Worm (Caenorhabditis elegans): Measurements from ENCODE around the gene fbxa-9.

The fbxa-9 gene

ce11 chrIII:2272075-2272474 lies 5.6 kb downstream of the fbxa-9 start, which contains the start of gene fbxa-48:
Gene fbxa-48 (minus strand): TSS chrIII:2272175.
- TF ChIP-seq ceh-45 (GFP tag; IDR thresholded peaks at IDR 0.05), result no peak
- TF ChIP-seq C38D4.7 (GFP tag; optimal IDR thresholded peaks at IDR 0.05), result no peak
- TF ChIP-seq ceh-9 (tag; optimal IDR thresholded peaks at IDR 0.05), result no peak
- no peak for TF ChIP-seq unc-86 (tag; optimal IDR thresholded peaks at IDR 0.05)
- no peak for TF ChIP-seq dve-1 (tag; optimal IDR thresholded peaks at IDR 0.05)
- TF ChIP-seq Y22D7AL.16 (tag; optimal IDR thresholded peaks at IDR 0.05), result no peak
- TF ChIP-seq unc-55 (GFP tag; optimal IDR thresholded peaks at IDR 0.05), result no peak
- TF ChIP-seq eyg-1 (tag; optimal IDR thresholded peaks at IDR 0.05), result no peak
- TF ChIP-seq odd-2 (tag; optimal IDR thresholded peaks at IDR 0.05), result no peak
- TF ChIP-seq ceh-30 (tag; optimal IDR thresholded peaks at IDR 0.05), result no peak
- no peak for TF ChIP-seq ceh-31 (tag; optimal IDR thresholded peaks at IDR 0.05)
- TF ChIP-seq nfya-1 (tag; optimal IDR thresholded peaks at IDR 0.05), result no peak
- no peak for TF ChIP-seq dmd-4 (tag; optimal IDR thresholded peaks at IDR 0.05; ENCODE audit: borderline replicate concordance)
- TF ChIP-seq che-1 (tag; optimal IDR thresholded peaks at IDR 0.05), result no peak
- TF ChIP-seq K09A11.1 (tag; optimal IDR thresholded peaks at IDR 0.05; ENCODE audit: insufficient read depth), result no peak
- no peak for TF ChIP-seq ceh-14 (tag; optimal IDR thresholded peaks at IDR 0.05)
- TF ChIP-seq ama-1 (optimal IDR thresholded peaks at IDR 0.05), result no peak
- TF ChIP-seq ceh-2 (tag; optimal IDR thresholded peaks at IDR 0.05), result no peak
- no peak for TF ChIP-seq pat-9 (tag; optimal IDR thresholded peaks at IDR 0.05)

DNA sequence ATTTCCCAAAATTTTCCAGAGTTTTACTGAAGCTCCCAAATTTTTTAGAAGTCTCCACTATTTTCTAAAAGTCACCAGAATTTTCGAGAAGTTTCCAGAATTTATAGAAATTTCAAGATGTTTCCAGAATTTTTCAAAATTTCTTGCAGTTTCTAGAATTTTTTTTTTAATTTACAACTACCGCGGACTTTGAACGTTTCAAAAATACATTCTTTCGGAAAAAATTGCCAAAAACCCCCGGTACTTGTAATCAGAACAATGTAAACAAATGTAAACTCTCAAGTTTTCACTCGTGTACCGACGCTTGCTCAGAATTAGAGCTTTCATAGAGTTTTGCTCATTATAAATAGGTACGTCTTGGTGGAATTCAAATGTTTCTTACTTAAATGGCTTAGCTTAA lies 6.3 kb downstream of the fbxa-9 start, which contains the start of gene fbxa-39:
Gene fbxa-39 (plus strand): TSS at position 301 of the 400 bp plus-strand sequence.
- TF ChIP-seq dve-1 (tag; optimal IDR thresholded peaks at IDR 0.05), result no peak
- no peak for TF ChIP-seq fkh-10 (GFP tag; optimal IDR thresholded peaks at IDR 0.05)
- TF ChIP-seq pha-4 (tag; optimal IDR thresholded peaks at IDR 0.05), result no peak
- no peak for TF ChIP-seq hlh-30 (tag; optimal IDR thresholded peaks at IDR 0.05; ENCODE audit: insufficient read depth)
- no peak for TF ChIP-seq lim-6 (tag; optimal IDR thresholded peaks at IDR 0.05)
- TF ChIP-seq tbx-7 (tag; optimal IDR thresholded peaks at IDR 0.05), result no peak
- no peak for TF ChIP-seq ama-1 (optimal IDR thresholded peaks at IDR 0.05)
- TF ChIP-seq K02D7.2 (tag; optimal IDR thresholded peaks at IDR 0.05), result no peak

ce11 chrIII:2276842-2277241 lies 10.4 kb downstream of the fbxa-9 start, which contains the start of gene Y54F10BM.21:
Gene Y54F10BM.21 (plus strand): TSS chrIII:2277142.
- no peak for TF ChIP-seq ceh-6 (GFP tag; optimal IDR thresholded peaks at IDR 0.05)
- TF ChIP-seq C38D4.7 (GFP tag; optimal IDR thresholded peaks at IDR 0.05), result no peak
- no peak for TF ChIP-seq tbx-2 (tag; optimal IDR thresholded peaks at IDR 0.05)
- no peak for TF ChIP-seq dve-1 (tag; optimal IDR thresholded peaks at IDR 0.05)
- no peak for TF ChIP-seq ceh-18 (tag; optimal IDR thresholded peaks at IDR 0.05)
- TF ChIP-seq lin-11 (tag; optimal IDR thresholded peaks at IDR 0.05), result no peak

- TF ChIP-seq C38D4.7 (GFP tag; optimal IDR thresholded peaks at IDR 0.05) (no peak), nhr-232 (tag; optimal IDR thresholded peaks at IDR 0.05) (no peak), unc-86 (tag; optimal IDR thresholded peaks at IDR 0.05) (no peak), sdc-2 (tag; optimal IDR thresholded peaks at IDR 0.05) (no peak), ztf-16 (tag; optimal IDR thresholded peaks at IDR 0.05) (no peak), dmd-4 (tag; optimal IDR thresholded peaks at IDR 0.05; ENCODE audit: borderline replicate concordance) (no peak), unc-3 (GFP tag; conservative IDR thresholded peaks at IDR 0.05) (no peak), unc-3 (tag; optimal IDR thresholded peaks at IDR 0.05) (no peak), tbx-7 (tag; optimal IDR thresholded peaks at IDR 0.05) (no peak)
These were observed 13.0 kb downstream of the fbxa-9 start, which contains the start of gene Y54F10BM.23 for ce11 chrIII:2279457-2279856. Gene Y54F10BM.23 (minus strand): TSS chrIII:2279557.

- TF ChIP-seq ceh-30 (tag; optimal IDR thresholded peaks at IDR 0.05), result no peak
- TF ChIP-seq fkh-10 (GFP tag; optimal IDR thresholded peaks at IDR 0.05), result no peak
- TF ChIP-seq sox-2 (GFP tag; IDR thresholded peaks at IDR 0.05), result no peak
- TF ChIP-seq K09A11.1 (tag; optimal IDR thresholded peaks at IDR 0.05; ENCODE audit: insufficient read depth), result no peak
- no peak for TF ChIP-seq ceh-9 (tag; optimal IDR thresholded peaks at IDR 0.05)
- no peak for TF ChIP-seq fkh-6 (tag; optimal IDR thresholded peaks at IDR 0.05)
These were observed 14.1 kb downstream of the fbxa-9 start, which contains the start of gene Y54F10BM.22 for ce11 chrIII:2280569-2280968. Gene Y54F10BM.22 (plus strand): TSS chrIII:2280899.

All from whole organism, late embryonic.